Fruit fly (Drosophila melanogaster) whole organism, embryonic: ENCODE data around the gene CHOp24.

ENCODE experiments used
- Atf3 ChIP-seq: fragments of 200-800 bp; sonication (Bioruptor generic); optimal IDR thresholded peaks from 3 replicates; lab custom pipeline; 2016; ENCODE audit warnings: missing biosample characterization, missing genetic modification characterization
- BtbVII ChIP-seq: fragments of 200-800 bp; sonication (Bioruptor generic); optimal IDR thresholded peaks from 3 replicates; lab custom pipeline; 2017; ENCODE audit warnings: missing biosample characterization, mild to moderate bottlenecking, missing genetic modification characterization
- Bteb2 ChIP-seq: fragments of 200-800 bp; sonication (Bioruptor generic); optimal IDR thresholded peaks from 2 replicates; lab custom pipeline; 2016; ENCODE audit warnings: missing biosample characterization, missing genetic modification characterization
- CG10366 ChIP-seq: fragments of 200-800 bp; sonication (Bioruptor generic); IDR thresholded peaks from 2 replicates; pipeline ENCODE4 v1.3.6; 2022; ENCODE audit warnings: missing biosample characterization, missing genetic modification characterization
- CG10431 ChIP-seq: fragments of 200-800 bp; sonication (Bioruptor generic); optimal IDR thresholded peaks from 3 replicates; lab custom pipeline; 2018; ENCODE audit warnings: missing biosample characterization, mild to moderate bottlenecking, missing genetic modification characterization
- CG10462 ChIP-seq: fragments of 200-800 bp; sonication (Bioruptor generic); optimal IDR thresholded peaks from 2 replicates; lab custom pipeline; 2016; ENCODE audit warnings: missing biosample characterization, missing genetic modification characterization
- CG11085 ChIP-seq: fragments of 200-800 bp; sonication (Bioruptor generic); IDR thresholded peaks from 2 replicates; pipeline ENCODE4 v1.3.6; 2022; ENCODE audit warnings: missing biosample characterization, missing genetic modification characterization
- CG1529 ChIP-seq: fragments of 200-800 bp; sonication (Bioruptor generic); optimal IDR thresholded peaks from 3 replicates; lab custom pipeline; 2018; ENCODE audit warnings: missing biosample characterization, missing genetic modification characterization
- CG15696 ChIP-seq: fragments of 200-800 bp; sonication (Bioruptor generic); optimal IDR thresholded peaks from 2 replicates; lab custom pipeline; 2019; ENCODE audit warnings: missing biosample characterization, mild to moderate bottlenecking, missing genetic modification characterization, moderate library complexity
- CG1603 ChIP-seq: fragments of 200-800 bp; sonication (Bioruptor generic); optimal IDR thresholded peaks from 2 replicates; lab custom pipeline; 2019; ENCODE audit warnings: missing biosample characterization, mild to moderate bottlenecking, missing genetic modification characterization, moderate library complexity
- CG17385 ChIP-seq: fragments of 200-800 bp; sonication (Bioruptor generic); optimal IDR thresholded peaks from 3 replicates; lab custom pipeline; 2018; ENCODE audit warnings: missing biosample characterization, mild to moderate bottlenecking, missing genetic modification characterization
- CG2202 ChIP-seq: fragments of 200-800 bp; sonication (Bioruptor generic); optimal IDR thresholded peaks from 2 replicates; lab custom pipeline; 2018; ENCODE audit warnings: missing biosample characterization, mild to moderate bottlenecking, missing genetic modification characterization
- CG31388 ChIP-seq: fragments of 200-800 bp; sonication (Bioruptor generic); optimal IDR thresholded peaks from 2 replicates; lab custom pipeline; 2016; ENCODE audit warnings: missing biosample characterization, missing genetic modification characterization
- CG4730 ChIP-seq: fragments of 200-800 bp; sonication (Bioruptor generic); IDR thresholded peaks from 2 replicates; pipeline ENCODE4 v1.3.6; 2022; ENCODE audit warnings: missing biosample characterization, missing genetic modification characterization
- CG6654 ChIP-seq: fragments of 200-800 bp; sonication (Bioruptor generic); optimal IDR thresholded peaks from 2 replicates; lab custom pipeline; 2017; ENCODE audit warnings: missing biosample characterization, mild to moderate bottlenecking, missing genetic modification characterization
- CG7271 ChIP-seq: fragments of 200-800 bp; sonication (Bioruptor generic); optimal IDR thresholded peaks from 2 replicates; lab custom pipeline; 2018; ENCODE audit warnings: missing biosample characterization, mild to moderate bottlenecking, missing genetic modification characterization, moderate library complexity
- CG7963 ChIP-seq: fragments of 200-800 bp; sonication (Bioruptor generic); IDR thresholded peaks from 3 replicates; pipeline ENCODE4 v1.3.6; 2022; ENCODE audit warnings: missing biosample characterization, missing genetic modification characterization; ENCODE audit not compliant: partially characterized antibody
- Camta ChIP-seq: fragments of 200-800 bp; sonication (Bioruptor generic); optimal IDR thresholded peaks from 2 replicates; lab custom pipeline; 2016; ENCODE audit warnings: missing biosample characterization, missing genetic modification characterization
- CrebB ChIP-seq: fragments of 200-800 bp; sonication (Bioruptor generic); optimal IDR thresholded peaks from 3 replicates; lab custom pipeline; 2018; ENCODE audit warnings: missing biosample characterization, mild to moderate bottlenecking, missing genetic modification characterization
- Doc2 ChIP-seq: fragments of 200-800 bp; sonication (Bioruptor generic); IDR thresholded peaks from 2 replicates; pipeline ENCODE4 v1.3.6; 2022; ENCODE audit warnings: missing biosample characterization, missing genetic modification characterization
- Dref ChIP-seq: fragments of 200-800 bp; sonication (Bioruptor generic); IDR thresholded peaks from 2 replicates; pipeline ENCODE4 v1.3.6; 2022; ENCODE audit warnings: missing biosample characterization, missing genetic modification characterization
- E2f2 ChIP-seq: fragments of 200-800 bp; sonication (Bioruptor generic); IDR thresholded peaks from 2 replicates; pipeline ENCODE4 v1.3.6; 2022; ENCODE audit warnings: missing biosample characterization, missing genetic modification characterization
- Eip74EF ChIP-seq, 2 experiments: fragments of 200-800 bp in 1 of 2; fragments of >200 bp in 1 of 2; sonication (Bioruptor generic) in 1 of 2; optimal IDR thresholded peaks; 2 replicates each; lab custom pipeline; 2017 to 2019; ENCODE audit warnings: missing biosample characterization in 2 of 2, missing genetic modification characterization in 2 of 2, mild to moderate bottlenecking in 1 of 2, moderate library complexity in 1 of 2
- Ptx1 ChIP-seq: fragments of 200-800 bp; sonication (Bioruptor generic); IDR thresholded peaks from 2 replicates; pipeline ENCODE4 v1.3.6; 2022; ENCODE audit warnings: missing biosample characterization, missing genetic modification characterization
- Side ChIP-seq: fragments of 200-800 bp; sonication (Bioruptor generic); optimal IDR thresholded peaks from 2 replicates; lab custom pipeline; 2016; ENCODE audit warnings: missing biosample characterization, missing genetic modification characterization
- Sox100B ChIP-seq: fragments of 200-800 bp; sonication (Bioruptor generic); optimal IDR thresholded peaks from 3 replicates; lab custom pipeline; 2018; ENCODE audit warnings: missing biosample characterization, mild to moderate bottlenecking, missing genetic modification characterization
- Sox102F ChIP-seq: fragments of 200-800 bp; sonication (Bioruptor generic); optimal IDR thresholded peaks from 2 replicates; lab custom pipeline; 2018; ENCODE audit warnings: missing biosample characterization, mild to moderate bottlenecking, missing genetic modification characterization, moderate library complexity
- Spps ChIP-seq: fragments of 200-800 bp; sonication (Bioruptor generic); optimal IDR thresholded peaks from 2 replicates; lab custom pipeline; 2018; ENCODE audit warnings: missing biosample characterization, mild to moderate bottlenecking, missing genetic modification characterization
- Vsx1 ChIP-seq: fragments of 200-800 bp; sonication (Bioruptor generic); optimal IDR thresholded peaks from 2 replicates; lab custom pipeline; 2017; ENCODE audit warnings: missing biosample characterization, mild to moderate bottlenecking, missing genetic modification characterization, missing genetic modification reagents
- ato ChIP-seq: fragments of 200-800 bp; sonication (Bioruptor generic); IDR thresholded peaks from 2 replicates; pipeline ENCODE4 v1.3.6; 2022; ENCODE audit warnings: missing biosample characterization, missing genetic modification characterization; ENCODE audit not compliant: partially characterized antibody
- btn ChIP-seq: fragments of 200-800 bp; sonication (Bioruptor generic); optimal IDR thresholded peaks from 2 replicates; lab custom pipeline; 2016; ENCODE audit warnings: missing biosample characterization, missing genetic modification characterization
- cas ChIP-seq: fragments of 200-800 bp; sonication (Bioruptor generic); IDR thresholded peaks from 2 replicates; pipeline ENCODE4 v1.3.6; 2022; ENCODE audit warnings: missing biosample characterization, missing genetic modification characterization
- caup ChIP-seq: fragments of 200-800 bp; sonication (Bioruptor generic); optimal IDR thresholded peaks from 3 replicates; lab custom pipeline; 2017; ENCODE audit warnings: missing biosample characterization, mild to moderate bottlenecking, missing genetic modification characterization, moderate library complexity; ENCODE audit not compliant: severe bottlenecking
- corto ChIP-seq: fragments of 200-800 bp; sonication (Bioruptor generic); optimal IDR thresholded peaks from 2 replicates; lab custom pipeline; 2016; ENCODE audit warnings: missing biosample characterization, mild to moderate bottlenecking, missing genetic modification characterization, moderate library complexity
- crp ChIP-seq, 2 experiments: fragments of 200-800 bp; sonication (Bioruptor generic); optimal IDR thresholded peaks; 2 replicates in 1 of 2; 3 replicates in 1 of 2; lab custom pipeline; 2017; ENCODE audit warnings: missing biosample characterization in 2 of 2, missing genetic modification characterization in 2 of 2, mild to moderate bottlenecking in 1 of 2, moderate library complexity in 1 of 2
- esg ChIP-seq: fragments of 200-800 bp; sonication (Bioruptor generic); conservative IDR thresholded peaks from 2 replicates; pipeline ENCODE4 v1.3.6; 2022; ENCODE audit warnings: missing biosample characterization, missing genetic modification characterization
- grau ChIP-seq: fragments of 200-800 bp; optimal IDR thresholded peaks from 3 replicates; lab custom pipeline; 2019; ENCODE audit warnings: missing biosample characterization, mild to moderate bottlenecking, missing genetic modification characterization, moderate library complexity
- jigr1 ChIP-seq: fragments of 200-800 bp; sonication (Bioruptor generic); IDR thresholded peaks from 3 replicates; pipeline ENCODE4 v1.3.6; 2022; ENCODE audit warnings: missing biosample characterization, missing genetic modification characterization
- mirr ChIP-seq: fragments of 200-800 bp; sonication (Bioruptor generic); optimal IDR thresholded peaks from 3 replicates; lab custom pipeline; 2018; ENCODE audit warnings: missing biosample characterization, mild to moderate bottlenecking, missing genetic modification characterization
- oc ChIP-seq: fragments of 200-800 bp; sonication (Bioruptor generic); optimal IDR thresholded peaks from 2 replicates; lab custom pipeline; 2018; ENCODE audit warnings: missing biosample characterization, mild to moderate bottlenecking, missing genetic modification characterization, moderate library complexity
- pnt ChIP-seq: fragments of 200-800 bp; sonication (Bioruptor generic); optimal IDR thresholded peaks from 3 replicates; lab custom pipeline; 2016; ENCODE audit warnings: missing biosample characterization, missing genetic modification characterization
- pros ChIP-seq: fragments of 200-800 bp; sonication (Bioruptor generic); optimal IDR thresholded peaks from 3 replicates; lab custom pipeline; 2019; ENCODE audit warnings: missing biosample characterization, mild to moderate bottlenecking, missing genetic modification characterization, moderate library complexity
- salm ChIP-seq: fragments of 200-800 bp; sonication (Bioruptor generic); optimal IDR thresholded peaks from 2 replicates; lab custom pipeline; 2018; ENCODE audit warnings: missing biosample characterization, mild to moderate bottlenecking, missing genetic modification characterization
- tap ChIP-seq: fragments of 200-800 bp; optimal IDR thresholded peaks from 3 replicates; lab custom pipeline; 2019; ENCODE audit warnings: missing biosample characterization, mild to moderate bottlenecking, missing genetic modification characterization, moderate library complexity
- tin ChIP-seq: fragments of 200-800 bp; sonication (Bioruptor generic); optimal IDR thresholded peaks from 3 replicates; lab custom pipeline; 2016; ENCODE audit warnings: missing biosample characterization, missing genetic modification characterization
- tll ChIP-seq, 2 experiments: fragments of 200-800 bp in 1 of 2; fragments of >200 bp in 1 of 2; sonication (Bioruptor generic) in 1 of 2; optimal IDR thresholded peaks; 2 replicates each; lab custom pipeline; 2017 to 2019; ENCODE audit warnings: missing biosample characterization in 2 of 2, missing genetic modification characterization in 2 of 2, mild to moderate bottlenecking in 1 of 2, moderate library complexity in 1 of 2
- trem ChIP-seq: fragments of 200-800 bp; optimal IDR thresholded peaks from 3 replicates; lab custom pipeline; 2019; ENCODE audit warnings: missing biosample characterization, mild to moderate bottlenecking, missing genetic modification characterization, moderate library complexity
- vnd ChIP-seq: fragments of 200-800 bp; sonication (Bioruptor generic); IDR thresholded peaks from 3 replicates; pipeline ENCODE4 v1.3.6; 2022; ENCODE audit warnings: missing biosample characterization, missing genetic modification characterization; ENCODE audit not compliant: partially characterized antibody
- wdn ChIP-seq: fragments of 200-800 bp; sonication (Bioruptor generic); IDR thresholded peaks from 2 replicates; pipeline ENCODE4 v1.3.6; 2022; ENCODE audit warnings: missing biosample characterization, missing genetic modification characterization
- zf30C ChIP-seq: fragments of 200-800 bp; sonication (Bioruptor generic); optimal IDR thresholded peaks from 3 replicates; lab custom pipeline; 2018; ENCODE audit warnings: missing biosample characterization, mild to moderate bottlenecking, missing genetic modification characterization

The CHOp24 gene

DNA sequence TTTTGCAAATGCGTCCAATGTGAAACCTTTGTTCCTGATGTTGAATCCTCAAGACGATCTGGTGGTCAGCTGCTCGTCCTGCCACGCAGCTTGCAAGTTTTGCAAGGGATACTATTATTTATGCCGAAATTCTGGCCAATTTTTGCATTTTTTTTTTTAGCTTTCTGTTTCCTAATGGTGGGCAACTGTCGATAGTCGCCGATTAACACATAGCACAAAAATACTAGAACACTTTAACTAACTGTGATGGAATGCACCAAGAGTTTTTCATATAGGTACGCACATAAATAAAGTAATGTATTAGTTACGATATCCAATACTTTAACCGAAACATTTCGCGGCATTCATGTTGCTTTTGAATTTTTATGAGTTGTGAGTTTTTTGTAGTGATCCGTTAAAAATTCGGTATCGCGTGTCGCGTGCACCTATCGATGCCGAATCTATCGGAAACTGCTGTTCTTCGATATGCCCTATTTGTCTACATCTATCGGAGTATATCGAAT is at the start of gene CHOp24, which contains the start of gene rb:
CHOp24 (plus strand) TSS at position 479 of the 503 bp plus-strand sequence.
rb (minus strand) TSS at position 197 of the 503 bp plus-strand sequence.
- TF ChIP-seq vnd (GFP tag; lab: Robert Waterston, UW) = peak; percentile 96
- no peak for TF ChIP-seq Vsx1 (GFP tag; lab: Kevin White, UChicago)
- no peak for TF ChIP-seq CG7271 (tag; lab: Kevin White, UChicago)
- TF ChIP-seq Camta (GFP tag; lab: Kevin White, UChicago) = peak; percentile 10
- no peak for TF ChIP-seq Doc2 (GFP tag; lab: Robert Waterston, UW)
- TF ChIP-seq CG7963 (GFP tag; lab: Robert Waterston, UW) = peak; percentile 95
- TF ChIP-seq tap (tag; lab: Kevin White, UChicago) = no peak
- TF ChIP-seq CG31388 (GFP tag; lab: Kevin White, UChicago) = no peak
- TF ChIP-seq CG4730 = no peak
- no peak for TF ChIP-seq CG1529 (GFP tag; lab: Kevin White, UChicago)
- no peak for TF ChIP-seq Eip74EF (GFP tag; optimal IDR thresholded peaks at IDR 0.05; lab: Kevin White, UChicago)
- no peak for TF ChIP-seq tin (GFP tag; lab: Kevin White, UChicago)
- no peak for TF ChIP-seq corto (GFP tag; lab: Kevin White, UChicago)
- TF ChIP-seq pnt (GFP tag; lab: Kevin White, UChicago) = peak; percentile 31
- TF ChIP-seq jigr1 (GFP tag; lab: Robert Waterston, UW) = no peak
- TF ChIP-seq CG17385 (GFP tag; lab: Kevin White, UChicago) = no peak
- no peak for TF ChIP-seq Atf3 (GFP tag; lab: Kevin White, UChicago)
- TF ChIP-seq cas (GFP tag; lab: Robert Waterston, UW) = no peak
- no peak for TF ChIP-seq Sox100B (GFP tag; lab: Kevin White, UChicago)
- no peak for TF ChIP-seq CrebB (tag; lab: Kevin White, UChicago)
- no peak for TF ChIP-seq pros
- TF ChIP-seq Ptx1 (GFP tag; lab: Robert Waterston, UW) = peak; percentile 33; the same call in 1 of the 2 replicates
- no peak for TF ChIP-seq CG15696
- TF ChIP-seq Bteb2 (GFP tag; lab: Kevin White, UChicago) = no peak
- no peak for TF ChIP-seq CG10431 (GFP tag; lab: Kevin White, UChicago)
- TF ChIP-seq trem (tag; lab: Kevin White, UChicago) = peak; percentile 79
- TF ChIP-seq wdn (GFP tag; lab: Robert Waterston, UW) = no peak
- TF ChIP-seq Sox102F (GFP tag; lab: Kevin White, UChicago) = no peak
- no peak for TF ChIP-seq CG11085 (GFP tag; lab: Robert Waterston, UW)
- no peak for TF ChIP-seq caup (GFP tag; lab: Kevin White, UChicago)
- TF ChIP-seq BtbVII (GFP tag; lab: Kevin White, UChicago) = no peak
- no peak for TF ChIP-seq zf30C (GFP tag; lab: Kevin White, UChicago)
- TF ChIP-seq crp (GFP tag; optimal IDR thresholded peaks at IDR 0.05; lab: Kevin White, UChicago) = peak in 1 of 2 experiments; percentile 23
- peak; percentile 18; the same call in 1 of the 2 replicates for TF ChIP-seq E2f2 (GFP tag; lab: Robert Waterston, UW)
- TF ChIP-seq CG10366 (GFP tag; lab: Robert Waterston, UW) = no peak
- TF ChIP-seq grau (tag; lab: Kevin White, UChicago) = no peak
- no peak for TF ChIP-seq Spps (tag; lab: Kevin White, UChicago)
- no peak for TF ChIP-seq btn (GFP tag; lab: Kevin White, UChicago)
- no peak for TF ChIP-seq salm (tag; lab: Kevin White, UChicago)
- TF ChIP-seq Side (GFP tag; lab: Kevin White, UChicago) = peak; percentile 63
- TF ChIP-seq oc (tag; lab: Kevin White, UChicago) = no peak
- no peak for TF ChIP-seq esg (GFP tag; lab: Robert Waterston, UW)
- TF ChIP-seq Dref (GFP tag; lab: Robert Waterston, UW) = peak; percentile 83
- no peak for TF ChIP-seq mirr (GFP tag; lab: Kevin White, UChicago)
- TF ChIP-seq CG1603 (tag; lab: Kevin White, UChicago) = no peak
- TF ChIP-seq ato (GFP tag; lab: Robert Waterston, UW) = peak; percentile 57; the same call in 1 of the 2 replicates
- TF ChIP-seq tll (GFP tag; optimal IDR thresholded peaks at IDR 0.05; lab: Kevin White, UChicago) = no peak
- no peak for TF ChIP-seq CG2202
- no peak for TF ChIP-seq CG10462
- TF ChIP-seq CG6654 = no peak
